Fruit fly (Drosophila melanogaster) whole organism, embryonic: ENCODE results near the gene CG1231.

Experiments used
- Antp ChIP-seq: fragments of 200-800 bp; sonication (Bioruptor generic); optimal IDR thresholded peaks from 3 replicates; lab custom pipeline; 2016; ENCODE audit warnings: missing biosample characterization, missing genetic modification characterization
- BEAF-32 ChIP-seq: fragments of 200-800 bp; sonication (Bioruptor generic); optimal IDR thresholded peaks from 3 replicates; lab custom pipeline; 2017; ENCODE audit warnings: missing biosample characterization, missing genetic modification characterization, mild to moderate bottlenecking, moderate library complexity, missing genetic modification reagents
- CG11085 ChIP-seq: fragments of 200-800 bp; sonication (Bioruptor generic); IDR thresholded peaks from 2 replicates; pipeline ENCODE4 v1.3.6; 2022; ENCODE audit warnings: missing biosample characterization, missing genetic modification characterization
- CG11456 ChIP-seq: fragments of 200-800 bp; sonication (Bioruptor generic); IDR thresholded peaks from 3 replicates; pipeline ENCODE4 v1.3.6; 2022; ENCODE audit warnings: missing biosample characterization, missing genetic modification characterization
- CG12391 ChIP-seq: fragments of 200-800 bp; sonication (Bioruptor generic); optimal IDR thresholded peaks from 3 replicates; lab custom pipeline; 2018; ENCODE audit warnings: missing biosample characterization, mild to moderate bottlenecking, missing genetic modification characterization, moderate library complexity
- CG15011 ChIP-seq: fragments of 200-800 bp; sonication (Bioruptor generic); optimal IDR thresholded peaks from 3 replicates; lab custom pipeline; 2018; ENCODE audit warnings: missing biosample characterization, mild to moderate bottlenecking, missing genetic modification characterization
- CG15514 ChIP-seq: fragments of 200-800 bp; sonication (Bioruptor generic); optimal IDR thresholded peaks from 3 replicates; lab custom pipeline; 2017; ENCODE audit warnings: missing biosample characterization, missing genetic modification characterization, mild to moderate bottlenecking, moderate library complexity, missing genetic modification reagents
- CG16813 ChIP-seq: fragments of 200-800 bp; sonication (Bioruptor generic); IDR thresholded peaks from 3 replicates; pipeline ENCODE4 v1.3.6; 2022; ENCODE audit warnings: missing biosample characterization, missing genetic modification characterization; ENCODE audit not compliant: partially characterized antibody
- CG17186 ChIP-seq: fragments of 200-800 bp; sonication (Bioruptor generic); optimal IDR thresholded peaks from 3 replicates; lab custom pipeline; 2017; ENCODE audit warnings: missing biosample characterization, missing genetic modification reagents, missing genetic modification characterization
- CG18011 ChIP-seq: fragments of 200-800 bp; sonication (Bioruptor generic); optimal IDR thresholded peaks from 2 replicates; lab custom pipeline; 2017; ENCODE audit warnings: missing biosample characterization, missing genetic modification characterization, mild to moderate bottlenecking, moderate library complexity, missing genotype
- CG2116 ChIP-seq: fragments of 200-800 bp; sonication (Bioruptor generic); optimal IDR thresholded peaks from 3 replicates; lab custom pipeline; 2018; ENCODE audit warnings: missing biosample characterization, mild to moderate bottlenecking, missing genetic modification characterization
- CG2199 ChIP-seq: fragments of 200-800 bp; sonication (Bioruptor generic); IDR thresholded peaks from 3 replicates; pipeline ENCODE4 v1.3.6; 2022; ENCODE audit warnings: missing biosample characterization, missing genetic modification characterization
- CG2678 ChIP-seq: fragments of 200-800 bp; sonication (Bioruptor generic); optimal IDR thresholded peaks from 3 replicates; lab custom pipeline; 2019; ENCODE audit warnings: missing biosample characterization, mild to moderate bottlenecking, missing genetic modification characterization, moderate library complexity
- CG4282 ChIP-seq: fragments of 200-800 bp; sonication (Bioruptor generic); optimal IDR thresholded peaks from 2 replicates; lab custom pipeline; 2016; ENCODE audit warnings: missing biosample characterization, missing genetic modification characterization
- CG7987 ChIP-seq: fragments of 200-800 bp; sonication (Bioruptor generic); optimal IDR thresholded peaks from 2 replicates; lab custom pipeline; 2018; ENCODE audit warnings: missing biosample characterization, mild to moderate bottlenecking, missing genetic modification characterization, moderate library complexity
- CG8281 ChIP-seq: fragments of 200-800 bp; sonication (Bioruptor generic); optimal IDR thresholded peaks from 2 replicates; lab custom pipeline; 2018; ENCODE audit warnings: missing biosample characterization, mild to moderate bottlenecking, missing genetic modification characterization, moderate library complexity
- CG8290 ChIP-seq, 3 experiments: fragments of 200-800 bp; sonication (Bioruptor generic); optimal IDR thresholded peaks; 2 replicates each; lab custom pipeline; 2016 to 2019; ENCODE audit warnings: missing biosample characterization in 3 of 3, missing genetic modification characterization in 3 of 3, mild to moderate bottlenecking in 2 of 3, moderate library complexity in 1 of 3
- CG9437 ChIP-seq: fragments of 200-800 bp; sonication (Bioruptor generic); optimal IDR thresholded peaks from 2 replicates; lab custom pipeline; 2018; ENCODE audit warnings: missing biosample characterization, mild to moderate bottlenecking, missing genetic modification characterization
- D19A ChIP-seq: fragments of 200-800 bp; optimal IDR thresholded peaks from 3 replicates; lab custom pipeline; 2019; ENCODE audit warnings: missing biosample characterization, mild to moderate bottlenecking, missing genetic modification characterization, moderate library complexity
- Dp ChIP-seq: fragments of 200-800 bp; sonication (Bioruptor generic); optimal IDR thresholded peaks from 2 replicates; lab custom pipeline; 2018; ENCODE audit warnings: missing biosample characterization, mild to moderate bottlenecking, missing genetic modification characterization, moderate library complexity
- E2f2 ChIP-seq: fragments of 200-800 bp; sonication (Bioruptor generic); IDR thresholded peaks from 2 replicates; pipeline ENCODE4 v1.3.6; 2022; ENCODE audit warnings: missing biosample characterization, missing genetic modification characterization
- Hmx ChIP-seq: fragments of 200-800 bp; sonication (Bioruptor generic); optimal IDR thresholded peaks from 2 replicates; lab custom pipeline; 2016; ENCODE audit warnings: missing biosample characterization, missing genetic modification characterization
- Hr78 ChIP-seq, 2 experiments: fragments of 200-800 bp in 1 of 2; fragments of >200 bp in 1 of 2; sonication (Bioruptor generic) in 1 of 2; optimal IDR thresholded peaks; 2 replicates each; lab custom pipeline; 2017 to 2019; ENCODE audit warnings: missing biosample characterization in 2 of 2, missing genetic modification characterization in 2 of 2, mild to moderate bottlenecking in 1 of 2, moderate library complexity in 1 of 2
- MBD-R2 ChIP-seq: fragments of 200-800 bp; sonication (Bioruptor generic); IDR thresholded peaks from 2 replicates; pipeline ENCODE4 v1.3.6; 2022; ENCODE audit warnings: missing biosample characterization, missing genetic modification characterization
- MESR4 ChIP-seq: fragments of 200-800 bp; sonication (Bioruptor generic); optimal IDR thresholded peaks from 2 replicates; lab custom pipeline; 2018; ENCODE audit warnings: missing biosample characterization, mild to moderate bottlenecking, missing genetic modification characterization, moderate library complexity
- Opbp ChIP-seq: fragments of 200-800 bp; sonication (Bioruptor generic); IDR thresholded peaks from 3 replicates; pipeline ENCODE4 v1.3.6; 2022; ENCODE audit warnings: missing biosample characterization, missing genetic modification characterization; ENCODE audit not compliant: partially characterized antibody
- Optix ChIP-seq: fragments of 200-800 bp; sonication (Bioruptor generic); IDR thresholded peaks from 3 replicates; pipeline ENCODE4 v1.3.6; 2022; ENCODE audit warnings: missing biosample characterization, missing genetic modification characterization
- PHDP ChIP-seq: fragments of 200-800 bp; sonication (Bioruptor generic); optimal IDR thresholded peaks from 3 replicates; lab custom pipeline; 2018; ENCODE audit warnings: missing biosample characterization, mild to moderate bottlenecking, missing genetic modification characterization, moderate library complexity
- ab ChIP-seq: fragments of 200-800 bp; sonication (Bioruptor generic); optimal IDR thresholded peaks from 2 replicates; lab custom pipeline; 2016; ENCODE audit warnings: missing biosample characterization, missing genetic modification characterization
- abd-A ChIP-seq: fragments of 200-800 bp; sonication (Bioruptor generic); optimal IDR thresholded peaks from 3 replicates; lab custom pipeline; 2019; ENCODE audit warnings: missing biosample characterization, mild to moderate bottlenecking, missing genetic modification characterization, moderate library complexity
- ara ChIP-seq: fragments of 200-800 bp; sonication (Bioruptor generic); IDR thresholded peaks from 2 replicates; pipeline ENCODE4 v1.3.6; 2022; ENCODE audit warnings: missing biosample characterization, missing genetic modification characterization
- bcd ChIP-seq: fragments of 200-800 bp; sonication (Bioruptor generic); optimal IDR thresholded peaks from 2 replicates; lab custom pipeline; 2017; ENCODE audit warnings: missing biosample characterization, mild to moderate bottlenecking, missing genetic modification characterization
- caup ChIP-seq: fragments of 200-800 bp; sonication (Bioruptor generic); optimal IDR thresholded peaks from 3 replicates; lab custom pipeline; 2017; ENCODE audit warnings: missing biosample characterization, mild to moderate bottlenecking, missing genetic modification characterization, moderate library complexity; ENCODE audit not compliant: severe bottlenecking
- corto ChIP-seq: fragments of 200-800 bp; sonication (Bioruptor generic); optimal IDR thresholded peaks from 2 replicates; lab custom pipeline; 2016; ENCODE audit warnings: missing biosample characterization, mild to moderate bottlenecking, missing genetic modification characterization, moderate library complexity
- emc ChIP-seq: fragments of 200-800 bp; sonication (Bioruptor generic); optimal IDR thresholded peaks from 2 replicates; lab custom pipeline; 2016; ENCODE audit warnings: missing biosample characterization, missing genetic modification characterization
- exex ChIP-seq: fragments of 200-800 bp; sonication (Bioruptor generic); optimal IDR thresholded peaks from 4 replicates; lab custom pipeline; 2018; ENCODE audit warnings: missing biosample characterization, mild to moderate bottlenecking, missing genetic modification characterization, moderate library complexity
- fd64A ChIP-seq: fragments of 200-800 bp; sonication (Bioruptor generic); optimal IDR thresholded peaks from 3 replicates; lab custom pipeline; 2018; ENCODE audit warnings: missing biosample characterization, mild to moderate bottlenecking, missing genetic modification characterization
- gro ChIP-seq: fragments of 200-800 bp; sonication (Bioruptor generic); optimal IDR thresholded peaks from 2 replicates; lab custom pipeline; 2016; ENCODE audit warnings: missing biosample characterization, missing genetic modification characterization
- gsb ChIP-seq: fragments of 200-800 bp; sonication (Bioruptor generic); IDR thresholded peaks from 2 replicates; pipeline ENCODE4 v1.3.6; 2022; ENCODE audit warnings: missing biosample characterization, missing genetic modification characterization
- jumu ChIP-seq: fragments of 200-800 bp; sonication (Bioruptor generic); optimal IDR thresholded peaks from 3 replicates; lab custom pipeline; 2016; ENCODE audit warnings: missing biosample characterization, missing genetic modification characterization
- kay ChIP-seq: fragments of 200-800 bp; sonication (Bioruptor generic); optimal IDR thresholded peaks from 2 replicates; lab custom pipeline; 2016; ENCODE audit warnings: missing biosample characterization, missing genetic modification characterization
- kni ChIP-seq: fragments of 200-800 bp; sonication (Bioruptor generic); optimal IDR thresholded peaks from 3 replicates; lab custom pipeline; 2017; ENCODE audit warnings: mild to moderate bottlenecking, missing biosample characterization, missing genetic modification reagents, missing genetic modification characterization
- pros ChIP-seq: fragments of 200-800 bp; sonication (Bioruptor generic); optimal IDR thresholded peaks from 3 replicates; lab custom pipeline; 2019; ENCODE audit warnings: missing biosample characterization, mild to moderate bottlenecking, missing genetic modification characterization, moderate library complexity
- pzg ChIP-seq: fragments of 200-800 bp; sonication (Bioruptor generic); optimal IDR thresholded peaks from 3 replicates; lab custom pipeline; 2018; ENCODE audit warnings: missing biosample characterization, mild to moderate bottlenecking, missing genetic modification characterization, moderate library complexity
- sqz ChIP-seq: fragments of 200-800 bp; sonication (Bioruptor generic); optimal IDR thresholded peaks from 3 replicates; lab custom pipeline; 2018; ENCODE audit warnings: missing biosample characterization, mild to moderate bottlenecking, missing genetic modification characterization
- tin ChIP-seq: fragments of 200-800 bp; sonication (Bioruptor generic); optimal IDR thresholded peaks from 3 replicates; lab custom pipeline; 2016; ENCODE audit warnings: missing biosample characterization, missing genetic modification characterization
- trem ChIP-seq: fragments of 200-800 bp; optimal IDR thresholded peaks from 3 replicates; lab custom pipeline; 2019; ENCODE audit warnings: missing biosample characterization, mild to moderate bottlenecking, missing genetic modification characterization, moderate library complexity
- wdn ChIP-seq: fragments of 200-800 bp; sonication (Bioruptor generic); IDR thresholded peaks from 2 replicates; pipeline ENCODE4 v1.3.6; 2022; ENCODE audit warnings: missing biosample characterization, missing genetic modification characterization
- zfh1 ChIP-seq: fragments of 200-800 bp; sonication (Bioruptor generic); IDR thresholded peaks from 3 replicates; pipeline ENCODE4 v1.3.6; 2022; ENCODE audit warnings: missing biosample characterization, missing genetic modification characterization

The CG1231 gene

dm6 chr3L:324486-324885 is 31.7 kb upstream of the CG1231 start, which contains the start of gene CG32344 (continued):
- TF ChIP-seq CG8290 (GFP tag; optimal IDR thresholded peaks at IDR 0.05; lab: Kevin White, UChicago) (peak; percentile 25), CG8290 (tag; optimal IDR thresholded peaks at IDR 0.05; lab: Kevin White, UChicago) (no peak), jumu (no peak), Opbp (GFP tag; lab: Robert Waterston, UW) (peak; percentile 21; the same call in 2 of the 3 replicates), caup (GFP tag; lab: Kevin White, UChicago) (no peak), zfh1 (GFP tag; lab: Robert Waterston, UW) (no peak), CG8281 (no peak), CG2199 (GFP tag; lab: Robert Waterston, UW) (0 out of 3 replicates have a peak, but pooled peaks have one; percentile 39), Dp (GFP tag; lab: Kevin White, UChicago) (peak; percentile 90), CG18011 (GFP tag; lab: Kevin White, UChicago) (no peak), kay (GFP tag; lab: Kevin White, UChicago) (peak; percentile 50), Hmx (GFP tag; lab: Kevin White, UChicago) (no peak), abd-A (tag; lab: Kevin White, UChicago) (no peak), ab (GFP tag; lab: Kevin White, UChicago) (no peak), D19A (tag; lab: Kevin White, UChicago) (no peak), CG9437 (GFP tag; lab: Kevin White, UChicago) (no peak), bcd (no peak), gsb (no peak), corto (no peak), CG17186 (no peak), trem (tag; lab: Kevin White, UChicago) (peak; percentile 50), CG2678 (tag; lab: Kevin White, UChicago) (no peak), E2f2 (peak; percentile 90), CG11085 (GFP tag; lab: Robert Waterston, UW) (no peak), pzg (peak; percentile 79), emc (no peak), gro (GFP tag; lab: Kevin White, UChicago) (peak; percentile 12), CG12391 (tag; lab: Kevin White, UChicago) (peak; percentile 5), pros (GFP tag; lab: Kevin White, UChicago) (no peak), BEAF-32 (GFP tag; lab: Kevin White, UChicago) (peak; percentile 82), CG15514 (GFP tag; lab: Kevin White, UChicago) (peak; percentile 17), Antp (no peak), CG16813 (peak; percentile 66), CG4282 (GFP tag; lab: Kevin White, UChicago) (no peak), MESR4 (GFP tag; lab: Kevin White, UChicago) (peak; percentile 58), MBD-R2 (GFP tag; lab: Robert Waterston, UW) (peak; percentile 62; the same call in 1 of the 2 replicates), sqz (peak; percentile 85), Hr78 (GFP tag; optimal IDR thresholded peaks at IDR 0.05; lab: Kevin White, UChicago) (no peak), exex (no peak), CG11456 (GFP tag; lab: Robert Waterston, UW) (no peak), CG7987 (GFP tag; lab: Kevin White, UChicago) (peak; percentile 21), CG2116 (peak; percentile 51), CG15011 (GFP tag; lab: Kevin White, UChicago) (no peak), Optix (GFP tag; lab: Robert Waterston, UW) (no peak), wdn (no peak), tin (no peak), PHDP (peak; percentile 15), ara (GFP tag; lab: Robert Waterston, UW) (no peak), fd64A (no peak), kni (GFP tag; lab: Kevin White, UChicago) (no peak)
